Worm (Caenorhabditis elegans): ENCODE measurements around the gene F19G12.4.

F19G12.4 gene

DNA sequence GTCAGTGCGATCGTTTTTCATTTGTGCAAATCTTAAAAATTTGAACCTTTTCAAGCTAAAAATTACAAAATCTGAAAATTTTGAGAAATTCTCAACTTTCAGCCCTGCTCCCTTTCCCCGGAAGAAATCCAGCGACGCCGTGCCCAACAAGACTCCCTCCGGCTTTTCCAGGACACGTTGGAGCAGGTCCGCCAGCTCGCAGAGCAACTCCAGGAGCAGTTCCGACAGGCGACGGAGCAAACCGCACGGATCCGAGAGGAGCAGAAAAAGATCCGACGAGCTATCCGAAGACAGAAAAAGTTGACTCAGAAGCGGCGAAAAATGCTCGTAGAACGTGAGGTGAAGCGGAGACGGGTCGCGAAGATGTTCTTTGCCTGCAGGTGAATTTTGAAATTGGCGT is 34.1 kb downstream of the F19G12.4 start:
- TF ChIP-seq egl-43 (GFP tag; IDR thresholded peaks at IDR 0.05) = no peak; the same call in 1 of the 2 replicates
- TF ChIP-seq set-16 (GFP tag; IDR thresholded peaks at IDR 0.05) = peak; percentile 93

DNA sequence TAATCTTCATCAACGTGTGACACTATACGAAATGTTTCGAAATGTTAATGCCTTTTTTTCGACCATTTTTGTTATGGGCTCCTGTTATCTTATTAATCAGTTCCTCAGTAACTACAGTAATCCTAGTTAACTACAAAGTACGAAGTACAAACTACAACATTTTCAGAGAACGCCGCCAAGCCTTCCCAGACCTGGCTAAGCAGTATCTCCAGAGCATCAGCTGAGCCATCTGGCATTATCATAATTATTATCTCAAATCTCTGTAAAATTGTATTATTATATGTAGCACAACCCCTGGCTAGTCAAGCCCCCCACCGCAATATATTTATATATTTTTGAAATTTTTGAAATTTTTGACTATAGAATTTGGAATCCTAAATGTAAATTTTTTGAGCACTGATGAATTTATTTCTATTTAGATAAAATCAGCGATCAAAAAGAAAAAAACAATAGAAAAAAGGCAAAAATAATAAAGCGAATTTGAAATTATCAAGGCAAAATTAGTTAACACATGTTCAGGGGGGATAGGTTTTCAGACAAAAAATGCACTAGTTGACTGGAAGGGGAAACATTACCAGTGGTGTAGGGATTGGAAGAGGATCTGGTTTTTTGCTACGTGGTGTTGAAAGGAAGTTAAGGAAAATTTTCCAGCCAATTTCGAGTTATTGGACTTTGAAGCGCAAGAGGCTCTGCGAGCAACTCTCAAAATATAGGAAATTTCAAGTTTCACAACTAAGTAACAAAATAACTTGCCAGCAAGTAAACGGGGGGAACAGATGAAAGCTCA is 34.9 kb downstream of the F19G12.4 start:
- TF ChIP-seq lin-15B (tag; optimal IDR thresholded peaks at IDR 0.05) (no peak), cey-2 (tag; optimal IDR thresholded peaks at IDR 0.05; ENCODE audit: borderline replicate concordance, insufficient read depth) (no peak), daf-19 (GFP tag; conservative IDR thresholded peaks at IDR 0.05) (0 out of 2 replicates have a peak, but pooled peaks have one; percentile 73), sdz-12 (GFP tag; optimal IDR thresholded peaks at IDR 0.05) (peak; percentile 22), spr-3 (GFP tag; optimal IDR thresholded peaks at IDR 0.05) (peak; percentile 12), madf-9 (GFP tag; conservative IDR thresholded peaks at IDR 0.05) (no peak), ama-1 (optimal IDR thresholded peaks at IDR 0.05) (peak; percentile 7), aha-1 (tag) (peak; percentile 75), pha-4 (GFP tag; IDR thresholded peaks at IDR 0.05) (peak; percentile 7; the same call in 1 of the 2 replicates), pha-4 (tag; optimal IDR thresholded peaks at IDR 0.05) (no peak), zfp-3 (GFP tag; conservative IDR thresholded peaks at IDR 0.05) (no peak), duxl-1 (tag; optimal IDR thresholded peaks at IDR 0.05; ENCODE audit: poor library complexity) (peak; percentile 29), D1046.2 (GFP tag; IDR thresholded peaks at IDR 0.05) (0 out of 2 replicates have a peak, but pooled peaks have one; percentile 35), dmd-9 (GFP tag; IDR thresholded peaks at IDR 0.05) (no peak), egl-43 (GFP tag; IDR thresholded peaks at IDR 0.05) (peak; percentile 5; the same call in 1 of the 2 replicates), hif-1 (tag; optimal IDR thresholded peaks at IDR 0.05) (peak in 1 of 2 experiments; percentile 6), Y48G9A.11 (GFP tag; IDR thresholded peaks at IDR 0.05) (no peak), ceh-44 (GFP tag; IDR thresholded peaks at IDR 0.05) (no peak), F10B5.3 (tag; optimal IDR thresholded peaks at IDR 0.05) (no peak), F44E2.7 (GFP tag; IDR thresholded peaks at IDR 0.05) (0 out of 2 replicates have a peak, but pooled peaks have one; percentile 40), mxl-2 (GFP tag; conservative IDR thresholded peaks at IDR 0.05) (no peak), zip-11 (GFP tag; IDR thresholded peaks at IDR 0.05) (no peak), arid-1 (GFP tag; conservative IDR thresholded peaks at IDR 0.05) (peak; percentile 51; the same call in 1 of the 2 replicates), madf-5 (GFP tag; IDR thresholded peaks at IDR 0.05) (no peak), mep-1 (tag; optimal IDR thresholded peaks at IDR 0.05) (peak; percentile 36), T26A8.4 (GFP tag; IDR thresholded peaks at IDR 0.05) (peak; percentile 22), gei-8 (GFP tag; optimal IDR thresholded peaks at IDR 0.05) (no peak), lin-39 (tag; optimal IDR thresholded peaks at IDR 0.05) (no peak), dmd-6 (GFP tag; IDR thresholded peaks at IDR 0.05) (no peak), ZK546.5 (tag; optimal IDR thresholded peaks at IDR 0.05) (no peak), F37D6.2 (tag; optimal IDR thresholded peaks at IDR 0.05) (no peak), ctbp-1 (GFP tag; IDR thresholded peaks at IDR 0.05) (no peak), hlh-30 (tag; optimal IDR thresholded peaks at IDR 0.05; ENCODE audit: insufficient read depth) (no peak), lsy-2 (tag; optimal IDR thresholded peaks at IDR 0.05) (peak in 1 of 2 experiments; percentile 43)

DNA sequence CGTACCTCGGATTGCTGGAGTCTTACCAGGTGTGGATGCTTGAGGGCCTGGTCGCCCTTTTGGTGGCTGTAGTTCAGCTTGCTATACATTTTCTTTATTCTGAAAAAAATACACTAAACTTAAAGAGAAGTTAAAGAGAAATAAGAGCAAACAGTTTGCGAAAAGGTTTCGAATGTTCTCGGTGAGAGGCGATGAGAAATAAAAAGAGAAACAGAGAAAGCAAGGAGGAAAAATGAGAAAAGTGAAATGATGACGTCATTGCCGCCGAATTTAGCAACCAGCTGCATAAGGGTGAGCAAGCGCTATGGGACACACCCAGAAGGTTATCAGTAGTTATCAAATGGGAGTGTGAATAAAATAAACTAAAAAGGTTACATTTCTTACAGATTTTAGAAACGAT is 36.7 kb downstream of the F19G12.4 start, which contains the start of gene cebp-1:
Gene cebp-1, minus strand, starts transcription at position 99 of the 400 bp plus-strand sequence.
- peak; percentile 56 for TF ChIP-seq dve-1 (tag; optimal IDR thresholded peaks at IDR 0.05; ENCODE audit: insufficient read depth)
- no peak for TF ChIP-seq Y48G9A.11 (GFP tag; IDR thresholded peaks at IDR 0.05)
- TF ChIP-seq cey-2 (tag; optimal IDR thresholded peaks at IDR 0.05; ENCODE audit: borderline replicate concordance, insufficient read depth) = no peak
- TF ChIP-seq mes-2 (tag; optimal IDR thresholded peaks at IDR 0.05; ENCODE audit: poor library complexity, severe bottlenecking) = peak; percentile 50
- TF ChIP-seq daf-16 (GFP tag; optimal IDR thresholded peaks at IDR 0.05) = no peak
- TF ChIP-seq daf-16 (tag; optimal IDR thresholded peaks at IDR 0.05) = peak; percentile 67
- peak in 1 of 2 experiments; percentile 88 for TF ChIP-seq unc-62 (GFP tag; optimal IDR thresholded peaks at IDR 0.05 in 1 of 2)
- TF ChIP-seq unc-62 (tag; optimal IDR thresholded peaks at IDR 0.05) = no peak
- peak; percentile 63 for TF ChIP-seq hlh-11 (tag; optimal IDR thresholded peaks at IDR 0.05)
- peak; percentile 38 for TF ChIP-seq hlh-30 (tag; optimal IDR thresholded peaks at IDR 0.05; ENCODE audit: insufficient read depth)
- peak; percentile 13 for TF ChIP-seq fos-1 (tag; optimal IDR thresholded peaks at IDR 0.05)
- no peak for TF ChIP-seq lin-13 (GFP tag; optimal IDR thresholded peaks at IDR 0.05)
- peak; percentile 59 for TF ChIP-seq dmd-6 (GFP tag; IDR thresholded peaks at IDR 0.05)
- TF ChIP-seq nhr-111 (GFP tag; optimal IDR thresholded peaks at IDR 0.05) = no peak
- no peak for TF ChIP-seq attf-4 (tag; optimal IDR thresholded peaks at IDR 0.05)
- TF ChIP-seq skn-1 (tag; optimal IDR thresholded peaks at IDR 0.05) = no peak
